Worm (Caenorhabditis elegans) whole organism, young adult: ENCODE results near the gene Y57A10A.13.

Experiments
- ama-1 ChIP-seq, 3 experiments: fragments of 150-350 bp in 1 of 3; sonication (generic microtip) in 2 of 3; optimal IDR thresholded peaks; 2 replicates each; lab custom pipeline; 2014 to 2018; ENCODE audit warnings: missing biosample characterization in 2 of 3, missing genetic modification characterization in 2 of 3, missing genetic modification reagents in 2 of 3
- hlh-26 ChIP-seq: fragments of 200-800 bp; sonication (Bioruptor generic); conservative IDR thresholded peaks from 2 replicates; pipeline ENCODE4 v1.3.6; 2022; ENCODE audit warnings: missing genetic modification reagents, missing genetic modification characterization, missing compliant biosample characterization
- hrde-1 ChIP-seq: sonication (generic microtip); optimal IDR thresholded peaks from 2 replicates; lab custom pipeline; 2016; ENCODE audit warnings: missing genetic modification characterization, mild to moderate bottlenecking, missing compliant biosample characterization, moderate library complexity, missing genotype, missing genetic modification reagents, borderline replicate concordance
- pha-4 ChIP-seq: fragments of 150-350 bp; sonication (generic microtip); optimal IDR thresholded peaks from 2 replicates; lab custom pipeline; 2014; ENCODE audit warnings: missing biosample characterization, missing genetic modification reagents, missing genetic modification characterization

ce11 chrII:12185710-12186109, 1.0 kb upstream of the Y57A10A.13 start, which contains the start of gene Y57A10A.14:
- TF ChIP-seq pha-4 (tag; lab: Kevin White, UChicago), result no peak
- no peak for TF ChIP-seq hrde-1
- TF ChIP-seq ama-1 (optimal IDR thresholded peaks at IDR 0.05; lab: Kevin White, UChicago), result no peak
- TF ChIP-seq ama-1 (GFP tag; optimal IDR thresholded peaks at IDR 0.05; lab: Kevin White, UChicago), result no peak
- TF ChIP-seq hlh-26, result no peak
